Worm (Caenorhabditis elegans) whole organism, L4 larva: Measurements from ENCODE around the gene Y57G11C.1147.

Experiments used
- F49E8.2 ChIP-seq: sonication (generic microtip); optimal IDR thresholded peaks from 2 replicates; lab custom pipeline; 2016; ENCODE audit warnings: missing compliant biosample characterization, mild to moderate bottlenecking, missing genetic modification characterization, borderline replicate concordance
- zfp-2 ChIP-seq: sonication (generic microtip); optimal IDR thresholded peaks from 2 replicates; lab custom pipeline; 2016; ENCODE audit warnings: mild to moderate bottlenecking, missing genetic modification characterization, missing compliant biosample characterization

DNA sequence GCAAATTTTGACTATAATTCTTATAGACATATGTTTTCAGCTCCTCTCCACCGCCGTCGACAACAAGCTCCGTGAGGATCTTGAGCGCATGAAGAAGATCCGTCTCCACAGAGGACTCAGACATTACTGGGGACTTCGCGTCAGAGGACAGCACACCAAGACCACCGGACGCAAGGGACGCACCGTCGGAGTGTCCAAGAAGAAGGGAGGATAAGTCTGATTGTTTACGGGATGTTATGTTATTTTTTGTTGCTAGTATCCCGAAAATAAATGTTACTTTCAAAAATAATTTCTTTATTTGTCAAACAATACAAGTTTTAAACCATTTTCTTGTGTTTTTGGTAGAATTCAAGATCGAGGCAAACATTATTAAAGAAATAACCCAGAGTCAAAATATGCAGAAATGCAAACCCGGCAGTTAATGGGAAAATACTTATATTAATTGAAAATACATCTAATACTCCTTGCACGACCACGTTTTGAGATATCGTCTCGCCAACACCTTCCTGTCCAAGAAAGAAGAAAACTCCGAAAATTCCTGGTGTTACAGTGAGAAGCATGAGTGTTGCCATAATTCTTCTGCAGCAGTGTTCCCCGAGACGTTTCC, 28.9 kb upstream of the Y57G11C.1147 start:
- TF ChIP-seq zfp-2 (tag; lab: Kevin White, UChicago) (no peak), F49E8.2 (peak; percentile 12)
